Fruit fly (Drosophila melanogaster) whole organism, embryonic: ENCODE data around the gene CG17118.

ENCODE experiments used
- ATbp ChIP-seq: fragments of 200-800 bp; sonication (Bioruptor generic); optimal IDR thresholded peaks from 2 replicates; lab custom pipeline; 2017; ENCODE audit warnings: missing biosample characterization, mild to moderate bottlenecking, missing genetic modification characterization, missing genetic modification reagents
- Bgb ChIP-seq: fragments of 200-800 bp; sonication (Bioruptor generic); IDR thresholded peaks from 2 replicates; pipeline ENCODE4 v1.3.6; 2022; ENCODE audit warnings: missing biosample characterization, missing genetic modification characterization; ENCODE audit not compliant: partially characterized antibody
- CG10147 ChIP-seq: fragments of 200-800 bp; sonication (Bioruptor generic); optimal IDR thresholded peaks from 2 replicates; lab custom pipeline; 2019; ENCODE audit warnings: missing biosample characterization, mild to moderate bottlenecking, missing genetic modification characterization, moderate library complexity
- CG10462 ChIP-seq: fragments of 200-800 bp; sonication (Bioruptor generic); optimal IDR thresholded peaks from 2 replicates; lab custom pipeline; 2016; ENCODE audit warnings: missing biosample characterization, missing genetic modification characterization
- CG10565 ChIP-seq: fragments of 200-800 bp; sonication (Bioruptor generic); optimal IDR thresholded peaks from 3 replicates; lab custom pipeline; 2016; ENCODE audit warnings: missing biosample characterization, mild to moderate bottlenecking, missing genetic modification characterization
- CG12155 ChIP-seq: fragments of 200-800 bp; sonication (Bioruptor generic); optimal IDR thresholded peaks from 3 replicates; lab custom pipeline; 2016; ENCODE audit warnings: missing biosample characterization, missing genetic modification characterization
- CG12769 ChIP-seq: fragments of 200-800 bp; sonication (Bioruptor generic); optimal IDR thresholded peaks from 2 replicates; lab custom pipeline; 2019; ENCODE audit warnings: missing biosample characterization, mild to moderate bottlenecking, missing genetic modification characterization, moderate library complexity
- CG13123 ChIP-seq: fragments of 200-800 bp; sonication (Bioruptor generic); optimal IDR thresholded peaks from 2 replicates; lab custom pipeline; 2016; ENCODE audit warnings: missing biosample characterization, missing genetic modification characterization
- CG13424 ChIP-seq: fragments of 200-800 bp; sonication (Bioruptor generic); optimal IDR thresholded peaks from 2 replicates; lab custom pipeline; 2019; ENCODE audit warnings: missing biosample characterization, mild to moderate bottlenecking, missing genetic modification characterization, moderate library complexity
- CG18011 ChIP-seq: fragments of 200-800 bp; sonication (Bioruptor generic); optimal IDR thresholded peaks from 2 replicates; lab custom pipeline; 2017; ENCODE audit warnings: missing biosample characterization, missing genetic modification characterization, mild to moderate bottlenecking, moderate library complexity, missing genotype
- CG18599 ChIP-seq: fragments of 200-800 bp; sonication (Bioruptor generic); optimal IDR thresholded peaks from 3 replicates; lab custom pipeline; 2017; ENCODE audit warnings: missing biosample characterization, missing genetic modification characterization, mild to moderate bottlenecking, moderate library complexity, missing genetic modification reagents
- CG31224 ChIP-seq: fragments of 200-800 bp; sonication (Bioruptor generic); IDR thresholded peaks from 2 replicates; pipeline ENCODE4 v1.3.6; 2022; ENCODE audit warnings: missing biosample characterization, missing genetic modification characterization
- CG31365 ChIP-seq: fragments of 200-800 bp; sonication (Bioruptor generic); optimal IDR thresholded peaks from 2 replicates; lab custom pipeline; 2018; ENCODE audit warnings: missing biosample characterization, mild to moderate bottlenecking, missing genetic modification characterization
- CG31441 ChIP-seq: fragments of 200-800 bp; sonication (Bioruptor generic); IDR thresholded peaks from 2 replicates; pipeline ENCODE4 v1.3.6; 2022; ENCODE audit warnings: missing biosample characterization, missing genetic modification characterization
- CG4424 ChIP-seq: fragments of 200-800 bp; sonication (Bioruptor generic); optimal IDR thresholded peaks from 3 replicates; lab custom pipeline; 2016; ENCODE audit warnings: missing biosample characterization, missing genetic modification characterization
- CG5180 ChIP-seq: fragments of 200-800 bp; sonication (Bioruptor generic); optimal IDR thresholded peaks from 3 replicates; lab custom pipeline; 2017; ENCODE audit warnings: missing biosample characterization, missing genetic modification characterization, mild to moderate bottlenecking, moderate library complexity, missing genetic modification reagents
- CG6683 ChIP-seq: fragments of 200-800 bp; sonication (Bioruptor generic); optimal IDR thresholded peaks from 2 replicates; lab custom pipeline; 2017; ENCODE audit warnings: missing biosample characterization, mild to moderate bottlenecking, missing genetic modification characterization, missing genetic modification reagents
- CG6854 ChIP-seq: fragments of 200-800 bp; sonication (Bioruptor generic); optimal IDR thresholded peaks from 3 replicates; lab custom pipeline; 2017; ENCODE audit warnings: missing biosample characterization, mild to moderate bottlenecking, missing genetic modification characterization
- CG8089 ChIP-seq: fragments of 200-800 bp; sonication (Bioruptor generic); optimal IDR thresholded peaks from 3 replicates; lab custom pipeline; 2016; ENCODE audit warnings: missing biosample characterization, missing genetic modification characterization
- CG8359 ChIP-seq: fragments of 200-800 bp; sonication (Bioruptor generic); optimal IDR thresholded peaks from 2 replicates; lab custom pipeline; 2017; ENCODE audit warnings: missing biosample characterization, mild to moderate bottlenecking, missing genetic modification characterization, borderline replicate concordance
- D19B ChIP-seq: fragments of 200-800 bp; sonication (Bioruptor generic); optimal IDR thresholded peaks from 2 replicates; lab custom pipeline; 2017; ENCODE audit warnings: missing biosample characterization, mild to moderate bottlenecking, missing genetic modification characterization
- Dbx ChIP-seq: fragments of 200-800 bp; sonication (Bioruptor generic); IDR thresholded peaks from 3 replicates; pipeline ENCODE4 v1.3.6; 2022; ENCODE audit warnings: missing biosample characterization, missing genetic modification characterization
- Eip74EF ChIP-seq, 2 experiments: fragments of 200-800 bp in 1 of 2; fragments of >200 bp in 1 of 2; sonication (Bioruptor generic) in 1 of 2; optimal IDR thresholded peaks; 2 replicates each; lab custom pipeline; 2017 to 2019; ENCODE audit warnings: missing biosample characterization in 2 of 2, missing genetic modification characterization in 2 of 2, mild to moderate bottlenecking in 1 of 2, moderate library complexity in 1 of 2
- Fer2 ChIP-seq: fragments of 200-800 bp; sonication (Bioruptor generic); optimal IDR thresholded peaks from 2 replicates; lab custom pipeline; 2018; ENCODE audit warnings: missing biosample characterization, mild to moderate bottlenecking, missing genetic modification characterization, moderate library complexity
- Hr3 ChIP-seq: fragments of 200-800 bp; sonication (Bioruptor generic); optimal IDR thresholded peaks from 3 replicates; lab custom pipeline; 2016; ENCODE audit warnings: missing biosample characterization, missing genetic modification characterization
- Oaz ChIP-seq: fragments of 200-800 bp; sonication (Bioruptor generic); IDR thresholded peaks from 2 replicates; pipeline ENCODE4 v1.3.6; 2022; ENCODE audit warnings: missing biosample characterization, missing genetic modification characterization
- Optix ChIP-seq: fragments of 200-800 bp; sonication (Bioruptor generic); IDR thresholded peaks from 3 replicates; pipeline ENCODE4 v1.3.6; 2022; ENCODE audit warnings: missing biosample characterization, missing genetic modification characterization
- Rx ChIP-seq: fragments of 200-800 bp; sonication (Bioruptor generic); IDR thresholded peaks from 2 replicates; pipeline ENCODE4 v1.3.6; 2022; ENCODE audit warnings: missing biosample characterization, missing genetic modification characterization
- Tbp ChIP-seq: fragments of >200 bp; optimal IDR thresholded peaks from 2 replicates; lab custom pipeline; 2018; ENCODE audit warnings: missing biosample characterization, missing genetic modification characterization
- Usf ChIP-seq: fragments of 200-800 bp; sonication (Bioruptor generic); optimal IDR thresholded peaks from 2 replicates; lab custom pipeline; 2017; ENCODE audit warnings: missing genotype, missing biosample characterization, missing genetic modification characterization
- ap ChIP-seq: fragments of 200-800 bp; sonication (Bioruptor generic); IDR thresholded peaks from 2 replicates; pipeline ENCODE4 v1.3.6; 2022; ENCODE audit warnings: missing biosample characterization, missing genetic modification characterization
- ash1 ChIP-seq: fragments of 200-800 bp; sonication (Bioruptor generic); optimal IDR thresholded peaks from 2 replicates; lab custom pipeline; 2018; ENCODE audit warnings: missing biosample characterization, mild to moderate bottlenecking, missing genetic modification characterization
- bab2 ChIP-seq: fragments of 200-800 bp; sonication (Bioruptor generic); optimal IDR thresholded peaks from 2 replicates; lab custom pipeline; 2016; ENCODE audit warnings: missing biosample characterization, missing genetic modification characterization
- cad ChIP-seq: fragments of >200 bp; optimal IDR thresholded peaks from 2 replicates; lab custom pipeline; 2017; ENCODE audit warnings: missing biosample characterization, missing genetic modification characterization
- chn ChIP-seq: fragments of 200-800 bp; sonication (Bioruptor generic); optimal IDR thresholded peaks from 2 replicates; lab custom pipeline; 2016; ENCODE audit warnings: missing biosample characterization, missing genetic modification characterization
- corto ChIP-seq: fragments of 200-800 bp; sonication (Bioruptor generic); optimal IDR thresholded peaks from 2 replicates; lab custom pipeline; 2016; ENCODE audit warnings: missing biosample characterization, mild to moderate bottlenecking, missing genetic modification characterization, moderate library complexity
- ewg ChIP-seq: fragments of 200-800 bp; sonication (Bioruptor generic); optimal IDR thresholded peaks from 3 replicates; lab custom pipeline; 2017; ENCODE audit warnings: mild to moderate bottlenecking, missing biosample characterization, missing genetic modification reagents, missing genetic modification characterization
- grau ChIP-seq: fragments of 200-800 bp; optimal IDR thresholded peaks from 3 replicates; lab custom pipeline; 2019; ENCODE audit warnings: missing biosample characterization, mild to moderate bottlenecking, missing genetic modification characterization, moderate library complexity
- ham ChIP-seq: fragments of 200-800 bp; sonication (Bioruptor generic); IDR thresholded peaks from 2 replicates; pipeline ENCODE4 v1.3.6; 2022; ENCODE audit warnings: missing biosample characterization, missing genetic modification characterization
- ind ChIP-seq: fragments of 200-800 bp; sonication (Bioruptor generic); optimal IDR thresholded peaks from 3 replicates; lab custom pipeline; 2016; ENCODE audit warnings: missing biosample characterization, missing genetic modification characterization
- jing ChIP-seq: fragments of 200-800 bp; sonication (Bioruptor generic); optimal IDR thresholded peaks from 2 replicates; lab custom pipeline; 2018; ENCODE audit warnings: missing biosample characterization, mild to moderate bottlenecking, missing genetic modification characterization
- klu ChIP-seq: fragments of 200-800 bp; sonication (Bioruptor generic); IDR thresholded peaks from 2 replicates; pipeline ENCODE4 v1.3.6; 2022; ENCODE audit warnings: missing biosample characterization, missing genetic modification characterization
- knrl ChIP-seq: fragments of 200-800 bp; sonication (Bioruptor generic); IDR thresholded peaks from 3 replicates; pipeline ENCODE4 v1.3.6; 2022; ENCODE audit warnings: missing biosample characterization, missing genetic modification characterization; ENCODE audit not compliant: partially characterized antibody
- lilli ChIP-seq: fragments of 200-800 bp; sonication (Bioruptor generic); optimal IDR thresholded peaks from 3 replicates; lab custom pipeline; 2016; ENCODE audit warnings: missing biosample characterization, missing genetic modification characterization
- org-1 ChIP-seq: fragments of 200-800 bp; sonication (Bioruptor generic); optimal IDR thresholded peaks from 2 replicates; lab custom pipeline; 2017; ENCODE audit warnings: missing biosample characterization, missing genetic modification characterization
- sd ChIP-seq: fragments of 200-800 bp; sonication (Bioruptor generic); optimal IDR thresholded peaks from 3 replicates; lab custom pipeline; 2018; ENCODE audit warnings: missing biosample characterization, mild to moderate bottlenecking, missing genetic modification characterization, moderate library complexity
- seq ChIP-seq: fragments of 200-800 bp; sonication (Bioruptor generic); IDR thresholded peaks from 2 replicates; pipeline ENCODE4 v1.3.6; 2022; ENCODE audit warnings: missing biosample characterization, missing genetic modification characterization
- sna ChIP-seq: fragments of 200-800 bp; sonication (Bioruptor generic); IDR thresholded peaks from 2 replicates; pipeline ENCODE4 v1.3.6; 2022; ENCODE audit warnings: missing biosample characterization, missing genetic modification characterization; ENCODE audit not compliant: partially characterized antibody
- sqz ChIP-seq: fragments of 200-800 bp; sonication (Bioruptor generic); optimal IDR thresholded peaks from 3 replicates; lab custom pipeline; 2018; ENCODE audit warnings: missing biosample characterization, mild to moderate bottlenecking, missing genetic modification characterization
- stwl ChIP-seq: fragments of 200-800 bp; sonication (Bioruptor generic); optimal IDR thresholded peaks from 3 replicates; lab custom pipeline; 2018; ENCODE audit warnings: missing biosample characterization, mild to moderate bottlenecking, missing genetic modification characterization, moderate library complexity
- twi ChIP-seq: fragments of 200-800 bp; optimal IDR thresholded peaks from 2 replicates; lab custom pipeline; 2019; ENCODE audit warnings: missing biosample characterization, mild to moderate bottlenecking, missing genetic modification characterization, moderate library complexity

The CG17118 gene

DNA sequence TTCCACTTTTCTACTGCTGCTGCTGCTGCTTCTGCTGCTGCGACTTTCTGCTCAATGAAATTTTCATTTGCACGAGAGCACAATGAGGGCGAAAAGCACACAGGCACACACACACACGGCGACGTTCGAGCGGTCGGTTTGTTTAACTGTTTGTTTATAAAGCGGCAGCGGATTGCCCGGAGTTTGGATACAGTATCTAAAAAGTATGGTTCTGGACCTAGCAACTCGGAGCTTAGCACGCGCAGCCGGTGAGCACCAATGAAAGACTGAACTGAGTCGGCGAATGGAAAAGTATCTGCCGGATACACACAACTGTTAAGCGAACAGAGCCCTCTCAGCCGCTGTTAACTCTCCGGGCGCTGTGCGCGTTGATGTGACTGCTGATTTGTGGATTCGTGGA lies 26.0 kb downstream of the CG17118 start, which contains the start of gene CG17124 (continued):
- TF ChIP-seq ewg (GFP tag; lab: Kevin White, UChicago) (no peak), ham (GFP tag; lab: Robert Waterston, UW) (no peak), seq (no peak), bab2 (GFP tag; lab: Kevin White, UChicago) (no peak), Usf (GFP tag; lab: Kevin White, UChicago) (no peak), sd (tag; lab: Kevin White, UChicago) (peak; percentile 30), cad (GFP tag; lab: Kevin White, UChicago) (no peak), ind (no peak), jing (GFP tag; lab: Kevin White, UChicago) (no peak), CG13123 (GFP tag; lab: Kevin White, UChicago) (no peak), CG12155 (GFP tag; lab: Kevin White, UChicago) (no peak), chn (GFP tag; lab: Kevin White, UChicago) (no peak), Tbp (GFP tag; lab: Kevin White, UChicago) (no peak), ATbp (peak; percentile 14), Oaz (GFP tag; lab: Robert Waterston, UW) (no peak), ap (GFP tag; lab: Robert Waterston, UW) (no peak), CG8359 (GFP tag; lab: Kevin White, UChicago) (no peak), CG6854 (GFP tag; lab: Kevin White, UChicago) (peak; percentile 20), CG18011 (no peak), D19B (no peak), klu (GFP tag; lab: Robert Waterston, UW) (no peak), CG10565 (GFP tag; lab: Kevin White, UChicago) (no peak), CG31365 (tag; lab: Kevin White, UChicago) (no peak), Eip74EF (GFP tag; optimal IDR thresholded peaks at IDR 0.05; lab: Kevin White, UChicago) (peak in 1 of 2 experiments; percentile 54), Hr3 (GFP tag; lab: Kevin White, UChicago) (no peak), Optix (GFP tag; lab: Robert Waterston, UW) (no peak; the same call in 2 of the 3 replicates), stwl (no peak), CG31441 (GFP tag; lab: Robert Waterston, UW) (no peak), CG13424 (tag; lab: Kevin White, UChicago) (no peak), sna (0 out of 2 replicates have a peak, but pooled peaks have one; percentile 15), Bgb (peak; percentile 63), grau (tag; lab: Kevin White, UChicago) (peak; percentile 23), lilli (peak; percentile 9), Fer2 (tag; lab: Kevin White, UChicago) (no peak), CG18599 (GFP tag; lab: Kevin White, UChicago) (peak; percentile 51), CG10462 (GFP tag; lab: Kevin White, UChicago) (no peak), sqz (GFP tag; lab: Kevin White, UChicago) (no peak), CG31224 (GFP tag; lab: Robert Waterston, UW) (no peak), CG5180 (GFP tag; lab: Kevin White, UChicago) (peak; percentile 72), CG8089 (no peak), CG6683 (peak; percentile 26), CG4424 (GFP tag; lab: Kevin White, UChicago) (no peak), ash1 (GFP tag; lab: Kevin White, UChicago) (no peak), org-1 (GFP tag; lab: Kevin White, UChicago) (peak; percentile 4), knrl (GFP tag; lab: Robert Waterston, UW) (peak; percentile 38; the same call in 1 of the 3 replicates), twi (tag; lab: Kevin White, UChicago) (no peak), CG12769 (peak; percentile 77), CG10147 (GFP tag; lab: Kevin White, UChicago) (peak; percentile 34), Dbx (GFP tag; lab: Robert Waterston, UW) (peak; percentile 62; the same call in 1 of the 3 replicates), Rx (GFP tag; lab: Robert Waterston, UW) (no peak), corto (GFP tag; lab: Kevin White, UChicago) (no peak)
